Fruit fly (Drosophila melanogaster): ENCODE measurements around the gene Gr21a.

dm6 chr2L:827516-828362, 47.5 kb downstream of the Gr21a start:
- TF ChIP-seq EcR (GFP tag; optimal IDR thresholded peaks at IDR 0.05) (no peak), psq (optimal IDR thresholded peaks at IDR 0.05) (no peak), pan (optimal IDR thresholded peaks at IDR 0.05) (no peak), CG8478 (optimal IDR thresholded peaks at IDR 0.05) (no peak), Dll (optimal IDR thresholded peaks at IDR 0.05) (no peak)
